Fruit fly (Drosophila melanogaster): Measurements from ENCODE around the gene REPTOR.
A peak's percentile ranks its signal among the peaks of the same experiment; 100 is the strongest.

- TF ChIP-seq CoRest (tag; optimal IDR thresholded peaks at IDR 0.05), result peak; percentile 40
- no peak for TF ChIP-seq al (GFP tag; IDR thresholded peaks at IDR 0.05)
- peak; percentile 47; the same call in 1 of the 2 replicates for TF ChIP-seq ato (GFP tag; IDR thresholded peaks at IDR 0.05; ENCODE audit: partially characterized antibody)
- no peak for TF ChIP-seq exex (tag; optimal IDR thresholded peaks at IDR 0.05)
- no peak for TF ChIP-seq CG12769 (tag; optimal IDR thresholded peaks at IDR 0.05)
Measured at dm6 chr3R:24527845-24528244, 54.8 kb downstream of the REPTOR start, which contains the start of gene CG6607.
